Fruit fly (Drosophila melanogaster): ENCODE measurements around the gene CG9330.

Gene CG9330

dm6 chr3L:19560695-19561246, 25.3 kb upstream of the CG9330 start (continued):
- peak; percentile 93 for TF ChIP-seq fd3F (GFP tag; optimal IDR thresholded peaks at IDR 0.05)
- TF ChIP-seq CG16863 (GFP tag; optimal IDR thresholded peaks at IDR 0.05) = peak; percentile 86
- TF ChIP-seq grn (GFP tag; optimal IDR thresholded peaks at IDR 0.05) = peak; percentile 68
- no peak for TF ChIP-seq HLHmδ (GFP tag; optimal IDR thresholded peaks at IDR 0.05)
- TF ChIP-seq ewg (GFP tag; optimal IDR thresholded peaks at IDR 0.05) = peak; percentile 88
- TF ChIP-seq D (optimal IDR thresholded peaks at IDR 0.05) = no peak
- peak; percentile 93 for TF ChIP-seq D (GFP tag; optimal IDR thresholded peaks at IDR 0.05)
- TF ChIP-seq Myb (GFP tag; optimal IDR thresholded peaks at IDR 0.05) = peak; percentile 77
- TF ChIP-seq dimm (GFP tag; IDR thresholded peaks at IDR 0.05) = peak; percentile 83
- TF ChIP-seq bab2 (GFP tag; optimal IDR thresholded peaks at IDR 0.05) = peak; percentile 91
- TF ChIP-seq CG13624 (GFP tag; optimal IDR thresholded peaks at IDR 0.05) = peak; percentile 93
- no peak for TF ChIP-seq Hr39 (optimal IDR thresholded peaks at IDR 0.05)
- no peak for TF ChIP-seq usp (GFP tag; optimal IDR thresholded peaks at IDR 0.05)
- TF ChIP-seq CG3995 (GFP tag; optimal IDR thresholded peaks at IDR 0.05) = peak; percentile 69
- peak; percentile 92 for TF ChIP-seq CG1529 (GFP tag; optimal IDR thresholded peaks at IDR 0.05)
- peak; percentile 95 for TF ChIP-seq CG4820 (GFP tag; optimal IDR thresholded peaks at IDR 0.05)
- no peak for TF ChIP-seq Dfd (GFP tag; optimal IDR thresholded peaks at IDR 0.05)
- TF ChIP-seq CG15073 (GFP tag; optimal IDR thresholded peaks at IDR 0.05) = peak; percentile 72
- 0 out of 4 replicates have a peak, but pooled peaks have one; percentile 70 for TF ChIP-seq chinmo (GFP tag; IDR thresholded peaks at IDR 0.05; ENCODE audit: partially characterized antibody)
- no peak for TF ChIP-seq inv (GFP tag; IDR thresholded peaks at IDR 0.05; ENCODE audit: partially characterized antibody)
- peak; percentile 89; the same call in 1 of the 2 replicates for TF ChIP-seq toy (GFP tag; IDR thresholded peaks at IDR 0.05)
- peak; percentile 92 for TF ChIP-seq Sox100B (GFP tag; optimal IDR thresholded peaks at IDR 0.05)
- peak; percentile 95 for TF ChIP-seq B-H2 (GFP tag; optimal IDR thresholded peaks at IDR 0.05)
- TF ChIP-seq slp2 (GFP tag; optimal IDR thresholded peaks at IDR 0.05) = peak; percentile 90
- TF ChIP-seq sd (tag; optimal IDR thresholded peaks at IDR 0.05) = peak; percentile 82
- TF ChIP-seq Dref (GFP tag; IDR thresholded peaks at IDR 0.05) = no peak
- TF ChIP-seq Deaf1 (tag; optimal IDR thresholded peaks at IDR 0.05) = peak; percentile 74
- peak; percentile 88 for TF ChIP-seq cato (GFP tag; optimal IDR thresholded peaks at IDR 0.05; ENCODE audit: borderline replicate concordance)
- TF ChIP-seq gt (GFP tag; IDR thresholded peaks at IDR 0.05) = peak; percentile 87
- no peak for TF ChIP-seq unc-4 (GFP tag; IDR thresholded peaks at IDR 0.05; ENCODE audit: partially characterized antibody)
- peak; percentile 85 for TF ChIP-seq mirr (GFP tag; optimal IDR thresholded peaks at IDR 0.05)
- TF ChIP-seq CG8359 (GFP tag; optimal IDR thresholded peaks at IDR 0.05; ENCODE audit: borderline replicate concordance) = peak; percentile 92
- TF ChIP-seq bigmax (GFP tag; optimal IDR thresholded peaks at IDR 0.05) = peak; percentile 70
- TF ChIP-seq cg (GFP tag; optimal IDR thresholded peaks at IDR 0.05) = no peak
- TF ChIP-seq gem (tag; optimal IDR thresholded peaks at IDR 0.05) = peak; percentile 98
- peak; percentile 96 for TF ChIP-seq oc (tag; optimal IDR thresholded peaks at IDR 0.05)
- peak; percentile 76 for TF ChIP-seq wek (GFP tag; optimal IDR thresholded peaks at IDR 0.05)
- peak; percentile 93 for TF ChIP-seq Max (GFP tag; optimal IDR thresholded peaks at IDR 0.05)
- TF ChIP-seq Aef1 (GFP tag; IDR thresholded peaks at IDR 0.05) = peak; percentile 94
- TF ChIP-seq ftz-f1 (GFP tag; optimal IDR thresholded peaks at IDR 0.05) = peak; percentile 62
- TF ChIP-seq CG11093 (GFP tag; IDR thresholded peaks at IDR 0.05) = peak; percentile 87
- TF ChIP-seq slbo (GFP tag; IDR thresholded peaks at IDR 0.05) = peak; percentile 94
- peak; percentile 92 for TF ChIP-seq tio (GFP tag; optimal IDR thresholded peaks at IDR 0.05)
- peak; percentile 93 for TF ChIP-seq kah (GFP tag; optimal IDR thresholded peaks at IDR 0.05)
- TF ChIP-seq NFAT (GFP tag; IDR thresholded peaks at IDR 0.05) = peak; percentile 91
- TF ChIP-seq pnt (GFP tag; optimal IDR thresholded peaks at IDR 0.05) = peak; percentile 93
